Fruit fly (Drosophila melanogaster): ENCODE results near the gene Akr1B.
A peak's percentile ranks its signal among the peaks of the same experiment; 100 is the strongest.

The Akr1B gene

dm6 chr3L:11648410-11648809, 24.2 kb upstream of the Akr1B start, which contains the start of the genes RIOK1 and Polr3H (continued):
- peak; percentile 83 for TF ChIP-seq ems (GFP tag; optimal IDR thresholded peaks at IDR 0.05)
- no peak; the same call in 1 of the 2 replicates for TF ChIP-seq unc-4 (GFP tag; IDR thresholded peaks at IDR 0.05; ENCODE audit: partially characterized antibody)
- no peak for TF ChIP-seq bowl (GFP tag; IDR thresholded peaks at IDR 0.05)
- TF ChIP-seq Hr3 (GFP tag; optimal IDR thresholded peaks at IDR 0.05), result peak; percentile 63
- no peak for TF ChIP-seq CG17829 (tag; optimal IDR thresholded peaks at IDR 0.05)
- peak; percentile 64 for TF ChIP-seq lmd (GFP tag; IDR thresholded peaks at IDR 0.05)
- peak; percentile 46; the same call in 1 of the 2 replicates for TF ChIP-seq CG11247 (GFP tag; IDR thresholded peaks at IDR 0.05)
- TF ChIP-seq otp (GFP tag; IDR thresholded peaks at IDR 0.05), result no peak
- no peak for TF ChIP-seq insv (GFP tag; optimal IDR thresholded peaks at IDR 0.05)
- TF ChIP-seq HLHmδ (GFP tag; optimal IDR thresholded peaks at IDR 0.05), result no peak
- TF ChIP-seq Nf-YA (GFP tag; IDR thresholded peaks at IDR 0.05), result no peak
- TF ChIP-seq vnd (GFP tag; IDR thresholded peaks at IDR 0.05; ENCODE audit: partially characterized antibody), result no peak
- TF ChIP-seq zen (tag; optimal IDR thresholded peaks at IDR 0.05), result peak; percentile 35
- no peak for TF ChIP-seq Awh (GFP tag; IDR thresholded peaks at IDR 0.05)
- TF ChIP-seq gfzf (GFP tag; optimal IDR thresholded peaks at IDR 0.05), result peak; percentile 62
- no peak for TF ChIP-seq CG10543 (GFP tag; optimal IDR thresholded peaks at IDR 0.05)
- peak; percentile 79 for TF ChIP-seq Xbp1 (GFP tag; optimal IDR thresholded peaks at IDR 0.05)
- peak; percentile 24; the same call in 1 of the 2 replicates for TF ChIP-seq CG4404 (GFP tag; IDR thresholded peaks at IDR 0.05)
- TF ChIP-seq CG12155 (GFP tag; optimal IDR thresholded peaks at IDR 0.05), result peak; percentile 68
- TF ChIP-seq mld (GFP tag; IDR thresholded peaks at IDR 0.05; ENCODE audit: partially characterized antibody), result no peak
- no peak for TF ChIP-seq sens-2 (GFP tag; IDR thresholded peaks at IDR 0.05)
- TF ChIP-seq Ssrp (tag; optimal IDR thresholded peaks at IDR 0.05), result peak; percentile 43
- TF ChIP-seq so (GFP tag; IDR thresholded peaks at IDR 0.05), result no peak
- TF ChIP-seq sr (GFP tag; IDR thresholded peaks at IDR 0.05), result no peak
- peak; percentile 72 for TF ChIP-seq CG33213 (GFP tag; optimal IDR thresholded peaks at IDR 0.05)
- TF ChIP-seq Hey (tag; optimal IDR thresholded peaks at IDR 0.05), result no peak
- no peak for TF ChIP-seq HLH4C (GFP tag; IDR thresholded peaks at IDR 0.05; ENCODE audit: partially characterized antibody)
- peak; percentile 74 for TF ChIP-seq H2.0 (GFP tag; IDR thresholded peaks at IDR 0.05)
- no peak for TF ChIP-seq Mrtf (GFP tag; IDR thresholded peaks at IDR 0.05)
- TF ChIP-seq bbx (GFP tag; IDR thresholded peaks at IDR 0.05; ENCODE audit: partially characterized antibody), result 0 out of 2 replicates have a peak, but pooled peaks have one; percentile 30
- peak; percentile 61; the same call in 2 of the 3 replicates for TF ChIP-seq Aef1 (GFP tag; IDR thresholded peaks at IDR 0.05)
- TF ChIP-seq tup (GFP tag; optimal IDR thresholded peaks at IDR 0.05), result peak; percentile 4
- peak; percentile 72 for TF ChIP-seq Rfx (GFP tag; IDR thresholded peaks at IDR 0.05)
- peak; percentile 27 for TF ChIP-seq Spps (tag; optimal IDR thresholded peaks at IDR 0.05)
- 0 out of 2 replicates have a peak, but pooled peaks have one; percentile 5 for TF ChIP-seq wdn (GFP tag; IDR thresholded peaks at IDR 0.05)
- TF ChIP-seq CG2712 (tag; optimal IDR thresholded peaks at IDR 0.05), result no peak
- peak; percentile 62 to 76 for TF ChIP-seq chif (GFP tag; optimal IDR thresholded peaks at IDR 0.05)
- TF ChIP-seq CG10565 (GFP tag; optimal IDR thresholded peaks at IDR 0.05), result peak; percentile 6
- peak; percentile 32 for TF ChIP-seq pnt (GFP tag; optimal IDR thresholded peaks at IDR 0.05)
- TF ChIP-seq NfI (GFP tag; optimal IDR thresholded peaks at IDR 0.05), result peak; percentile 72
- peak; percentile 27 for TF ChIP-seq CG18619 (GFP tag; optimal IDR thresholded peaks at IDR 0.05)
- TF ChIP-seq Hand (GFP tag; optimal IDR thresholded peaks at IDR 0.05), result no peak
- no peak for TF ChIP-seq nau (GFP tag; optimal IDR thresholded peaks at IDR 0.05)
- TF ChIP-seq CG11723 (GFP tag; optimal IDR thresholded peaks at IDR 0.05), result no peak
- no peak for TF ChIP-seq C15 (GFP tag; IDR thresholded peaks at IDR 0.05)
- TF ChIP-seq CG5953 (GFP tag; IDR thresholded peaks at IDR 0.05), result no peak
- peak; percentile 57; the same call in 1 of the 3 replicates for TF ChIP-seq CG2889 (GFP tag; IDR thresholded peaks at IDR 0.05)
- TF ChIP-seq exex (tag; optimal IDR thresholded peaks at IDR 0.05), result no peak
- peak; percentile 39 for TF ChIP-seq fd3F (GFP tag; optimal IDR thresholded peaks at IDR 0.05)
- TF ChIP-seq CG7839 (tag; optimal IDR thresholded peaks at IDR 0.05), result no peak
- peak; percentile 64 for TF ChIP-seq Meics (GFP tag; optimal IDR thresholded peaks at IDR 0.05)

All from whole organism, embryonic.